Worm (Caenorhabditis elegans): ENCODE measurements around the gene C06A1.3.

Gene C06A1.3

ce11 chrII:10537988-10538387 is 34.1 kb upstream of the C06A1.3 start (continued):
- TF ChIP-seq zip-5 (tag; optimal IDR thresholded peaks at IDR 0.05) (peak; percentile 70), eyg-1 (tag; optimal IDR thresholded peaks at IDR 0.05) (no peak), ahr-1 (tag; optimal IDR thresholded peaks at IDR 0.05) (no peak), tbx-2 (tag; optimal IDR thresholded peaks at IDR 0.05) (peak; percentile 83), sdc-2 (tag; optimal IDR thresholded peaks at IDR 0.05) (no peak), K09A11.1 (tag; optimal IDR thresholded peaks at IDR 0.05; ENCODE audit: insufficient read depth) (no peak), ttx-3 (tag; optimal IDR thresholded peaks at IDR 0.05) (peak; percentile 4), pha-4 (tag; optimal IDR thresholded peaks at IDR 0.05) (no peak), ceh-9 (tag; optimal IDR thresholded peaks at IDR 0.05) (no peak), ceh-34 (tag; optimal IDR thresholded peaks at IDR 0.05) (no peak), hlh-15 (tag; optimal IDR thresholded peaks at IDR 0.05) (no peak), dmd-4 (tag; optimal IDR thresholded peaks at IDR 0.05; ENCODE audit: borderline replicate concordance) (no peak), ceh-31 (tag; optimal IDR thresholded peaks at IDR 0.05) (peak; percentile 83), sox-4 (tag; optimal IDR thresholded peaks at IDR 0.05) (no peak), ets-4 (tag; optimal IDR thresholded peaks at IDR 0.05) (peak; percentile 53), gmeb-2 (tag; optimal IDR thresholded peaks at IDR 0.05) (no peak), lin-11 (tag; optimal IDR thresholded peaks at IDR 0.05) (no peak), ceh-19 (GFP tag; optimal IDR thresholded peaks at IDR 0.05) (no peak), fax-1 (tag; optimal IDR thresholded peaks at IDR 0.05) (no peak), ceh-48 (tag; optimal IDR thresholded peaks at IDR 0.05) (no peak), pha-2 (tag; optimal IDR thresholded peaks at IDR 0.05) (no peak), nhr-232 (tag; optimal IDR thresholded peaks at IDR 0.05) (no peak), ceh-45 (GFP tag; IDR thresholded peaks at IDR 0.05) (no peak), ceh-2 (tag; optimal IDR thresholded peaks at IDR 0.05) (peak; percentile 85)

- no peak for TF ChIP-seq ama-1 (optimal IDR thresholded peaks at IDR 0.05)
- no peak for TF ChIP-seq ceh-19 (GFP tag; optimal IDR thresholded peaks at IDR 0.05)
- TF ChIP-seq tbx-7 (tag; optimal IDR thresholded peaks at IDR 0.05): no peak
- TF ChIP-seq odd-2 (tag; optimal IDR thresholded peaks at IDR 0.05): no peak
- TF ChIP-seq ztf-16 (tag; optimal IDR thresholded peaks at IDR 0.05): no peak
- no peak for TF ChIP-seq sox-2 (GFP tag; IDR thresholded peaks at IDR 0.05)
- TF ChIP-seq fkh-6 (tag; optimal IDR thresholded peaks at IDR 0.05): no peak
- TF ChIP-seq mec-3 (tag; optimal IDR thresholded peaks at IDR 0.05; ENCODE audit: borderline replicate concordance): no peak
- no peak for TF ChIP-seq unc-55 (GFP tag; optimal IDR thresholded peaks at IDR 0.05)
- TF ChIP-seq ceh-2 (tag; optimal IDR thresholded peaks at IDR 0.05): no peak
- TF ChIP-seq C08G9.2 (tag; optimal IDR thresholded peaks at IDR 0.05): no peak
- TF ChIP-seq che-1 (tag; optimal IDR thresholded peaks at IDR 0.05): no peak
- no peak for TF ChIP-seq ceh-45 (GFP tag; IDR thresholded peaks at IDR 0.05)
- no peak for TF ChIP-seq ceh-48 (tag; optimal IDR thresholded peaks at IDR 0.05)
- no peak for TF ChIP-seq pha-4 (tag; optimal IDR thresholded peaks at IDR 0.05)
- no peak for TF ChIP-seq ttx-3 (tag; optimal IDR thresholded peaks at IDR 0.05)
- TF ChIP-seq sdc-2 (tag; optimal IDR thresholded peaks at IDR 0.05): no peak
- TF ChIP-seq nhr-11 (tag; optimal IDR thresholded peaks at IDR 0.05): no peak
These were observed 32.8 kb upstream of the C06A1.3 start, which contains the start of gene R166.3 for ce11 chrII:10539232-10539631. Gene R166.3 (minus strand): TSS chrII:10539332.

ce11 chrII:10541923-10542486 is 30.1 kb upstream of the C06A1.3 start, which contains the start of gene pro-1:
Gene pro-1 (minus strand): TSS chrII:10541996.
- TF ChIP-seq pax-1 (tag; optimal IDR thresholded peaks at IDR 0.05): peak; percentile 62
- peak; percentile 19 for TF ChIP-seq dve-1 (tag; optimal IDR thresholded peaks at IDR 0.05)
- peak; percentile 45 for TF ChIP-seq gmeb-2 (tag; optimal IDR thresholded peaks at IDR 0.05)
- peak; percentile 17 for TF ChIP-seq tbx-2 (tag; optimal IDR thresholded peaks at IDR 0.05)
- TF ChIP-seq ceh-45 (GFP tag; IDR thresholded peaks at IDR 0.05): 0 out of 2 replicates have a peak, but pooled peaks have one; percentile 11
- peak; percentile 10 for TF ChIP-seq che-1 (tag; optimal IDR thresholded peaks at IDR 0.05)
- no peak for TF ChIP-seq ceh-6 (GFP tag; optimal IDR thresholded peaks at IDR 0.05)
- TF ChIP-seq ceh-31 (tag; optimal IDR thresholded peaks at IDR 0.05): peak; percentile 14
- peak; percentile 43 for TF ChIP-seq nfya-1 (tag; optimal IDR thresholded peaks at IDR 0.05)
- peak; percentile 25 for TF ChIP-seq Y22D7AL.16 (tag; optimal IDR thresholded peaks at IDR 0.05)
- TF ChIP-seq unc-55 (GFP tag; optimal IDR thresholded peaks at IDR 0.05): no peak
- TF ChIP-seq rnt-1 (tag; optimal IDR thresholded peaks at IDR 0.05): no peak
- no peak for TF ChIP-seq ztf-16 (tag; optimal IDR thresholded peaks at IDR 0.05)
- TF ChIP-seq ama-1 (optimal IDR thresholded peaks at IDR 0.05): peak; percentile 82
- no peak for TF ChIP-seq C08G9.2 (tag; optimal IDR thresholded peaks at IDR 0.05)
- TF ChIP-seq elt-2 (tag; optimal IDR thresholded peaks at IDR 0.05): peak; percentile 43
- TF ChIP-seq ceh-18 (tag; optimal IDR thresholded peaks at IDR 0.05): no peak
- TF ChIP-seq odd-2 (tag; optimal IDR thresholded peaks at IDR 0.05): no peak
- no peak for TF ChIP-seq pag-3 (tag; optimal IDR thresholded peaks at IDR 0.05; ENCODE audit: borderline replicate concordance)
- peak; percentile 29 for TF ChIP-seq F13H6.1 (tag; optimal IDR thresholded peaks at IDR 0.05)
- no peak for TF ChIP-seq hlh-15 (tag; optimal IDR thresholded peaks at IDR 0.05)

All from whole organism, late embryonic.